Worm (Caenorhabditis elegans): Measurements from ENCODE around the gene ztf-9.

DNA sequence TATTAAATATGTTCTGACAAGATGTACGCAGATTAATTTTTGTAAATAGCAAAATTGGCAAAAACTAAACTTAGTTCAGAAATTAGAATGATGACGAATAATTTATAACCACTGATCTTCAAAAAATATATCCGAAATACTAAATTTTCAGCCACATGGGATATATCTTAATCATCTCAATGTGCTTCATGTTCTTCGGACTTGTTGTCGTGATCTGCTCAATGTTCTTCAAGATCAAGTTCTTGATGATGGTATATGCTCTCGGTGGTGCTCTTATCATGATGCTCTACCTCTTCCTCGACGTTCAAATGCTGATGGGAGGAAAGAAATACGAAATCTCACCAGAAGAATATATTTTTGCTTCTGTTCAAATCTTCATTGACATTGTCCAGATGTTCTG lies 14.6 kb upstream of the ztf-9 start:
- TF ChIP-seq lin-11 (tag; optimal IDR thresholded peaks at IDR 0.05) (no peak), ztf-4 (tag; optimal IDR thresholded peaks at IDR 0.05) (no peak), alr-1 (tag; optimal IDR thresholded peaks at IDR 0.05) (no peak), zag-1 (tag; optimal IDR thresholded peaks at IDR 0.05) (no peak)

Data from whole organism, L2 larva.